Fruit fly (Drosophila melanogaster) whole organism, pupa: ENCODE measurements around the gene Eip75B.

Experiments used
- CG10348 ChIP-seq: fragments of 200-800 bp; sonication (Bioruptor generic); IDR thresholded peaks from 2 replicates; pipeline ENCODE4 v1.3.6; 2022; ENCODE audit warnings: missing biosample characterization, missing genetic modification characterization
- CG12605 ChIP-seq: fragments of 200-800 bp; sonication (Bioruptor generic); IDR thresholded peaks from 2 replicates; pipeline ENCODE4 v1.3.6; 2022; ENCODE audit warnings: missing biosample characterization, missing genetic modification characterization
- CG13204 ChIP-seq: fragments of 200-800 bp; sonication (Bioruptor generic); optimal IDR thresholded peaks from 2 replicates; lab custom pipeline; 2018; ENCODE audit warnings: missing biosample characterization, mild to moderate bottlenecking, missing genetic modification characterization, moderate library complexity
- CG14655 ChIP-seq: fragments of 200-800 bp; sonication (Bioruptor generic); optimal IDR thresholded peaks from 3 replicates; lab custom pipeline; 2017; ENCODE audit warnings: mild to moderate bottlenecking, missing biosample characterization, missing genetic modification reagents, missing genetic modification characterization
- CG15710 ChIP-seq: fragments of 200-800 bp; sonication (Bioruptor generic); optimal IDR thresholded peaks from 2 replicates; lab custom pipeline; 2018; ENCODE audit warnings: missing biosample characterization, mild to moderate bottlenecking, missing genetic modification characterization, moderate library complexity
- CG17806 ChIP-seq: fragments of 200-800 bp; sonication (Bioruptor generic); optimal IDR thresholded peaks from 2 replicates; lab custom pipeline; 2018; ENCODE audit warnings: missing biosample characterization, mild to moderate bottlenecking, missing genetic modification characterization, moderate library complexity
- CG32121 ChIP-seq: fragments of 200-800 bp; sonication (Bioruptor generic); IDR thresholded peaks from 2 replicates; pipeline ENCODE4 v1.3.6; 2022; ENCODE audit warnings: missing biosample characterization, missing genetic modification characterization
- CG34367 ChIP-seq: fragments of 200-800 bp; sonication (Bioruptor generic); optimal IDR thresholded peaks from 2 replicates; lab custom pipeline; 2018; ENCODE audit warnings: missing biosample characterization, mild to moderate bottlenecking, missing genetic modification characterization
- CG4496 ChIP-seq: fragments of 200-800 bp; sonication (Bioruptor generic); IDR thresholded peaks from 3 replicates; pipeline ENCODE4 v1.3.6; 2022; ENCODE audit warnings: missing biosample characterization, missing genetic modification characterization
- CG8159 ChIP-seq: fragments of 200-800 bp; sonication (Bioruptor generic); optimal IDR thresholded peaks from 3 replicates; lab custom pipeline; 2018; ENCODE audit warnings: missing biosample characterization, mild to moderate bottlenecking, missing genetic modification characterization, moderate library complexity
- CG8301 ChIP-seq: fragments of 200-800 bp; sonication (Bioruptor generic); optimal IDR thresholded peaks from 2 replicates; lab custom pipeline; 2018; ENCODE audit warnings: missing biosample characterization, mild to moderate bottlenecking, missing genetic modification characterization
- CG9948 ChIP-seq: fragments of 200-800 bp; sonication (Bioruptor generic); optimal IDR thresholded peaks from 2 replicates; lab custom pipeline; 2018; ENCODE audit warnings: missing biosample characterization, mild to moderate bottlenecking, missing genetic modification characterization, moderate library complexity
- D1 ChIP-seq: fragments of 200-800 bp; sonication (Bioruptor generic); optimal IDR thresholded peaks from 2 replicates; lab custom pipeline; 2018; ENCODE audit warnings: missing biosample characterization, mild to moderate bottlenecking, missing genetic modification characterization, moderate library complexity
- EcR ChIP-seq: fragments of 200-800 bp; sonication (Bioruptor generic); optimal IDR thresholded peaks from 3 replicates; lab custom pipeline; 2019; ENCODE audit warnings: missing biosample characterization, missing genetic modification characterization, mild to moderate bottlenecking, moderate library complexity, missing genetic modification reagents
- Ets98B ChIP-seq: fragments of 200-800 bp; sonication (Bioruptor generic); IDR thresholded peaks from 2 replicates; pipeline ENCODE4 v1.3.6; 2022; ENCODE audit warnings: missing biosample characterization, missing genetic modification characterization
- Pif1A ChIP-seq: fragments of 200-800 bp; sonication (Bioruptor generic); optimal IDR thresholded peaks from 3 replicates; lab custom pipeline; 2016; ENCODE audit warnings: missing biosample characterization, missing genetic modification characterization
- Pif1B ChIP-seq: fragments of 200-800 bp; sonication (Bioruptor generic); optimal IDR thresholded peaks from 3 replicates; lab custom pipeline; 2016; ENCODE audit warnings: missing biosample characterization, missing genetic modification characterization
- Snoo ChIP-seq: fragments of 200-800 bp; sonication (Bioruptor generic); optimal IDR thresholded peaks from 3 replicates; lab custom pipeline; 2017; ENCODE audit warnings: missing biosample characterization, mild to moderate bottlenecking, missing genetic modification characterization, inconsistent platforms
- fd96Ca ChIP-seq: fragments of 200-800 bp; sonication (Bioruptor generic); IDR thresholded peaks from 3 replicates; pipeline ENCODE4 v1.3.6; 2022; ENCODE audit warnings: missing biosample characterization, missing genetic modification characterization
- gl ChIP-seq: fragments of 200-800 bp; sonication (Bioruptor generic); optimal IDR thresholded peaks from 2 replicates; lab custom pipeline; 2018; ENCODE audit warnings: missing biosample characterization, mild to moderate bottlenecking, missing genetic modification characterization
- rn ChIP-seq: fragments of 200-800 bp; sonication (Bioruptor generic); IDR thresholded peaks from 2 replicates; pipeline ENCODE4 v1.3.6; 2022; ENCODE audit warnings: missing biosample characterization, missing genetic modification characterization

Gene Eip75B

dm6 chr3L:18002150-18002549, 62.3 kb downstream of the Eip75B start:
- TF ChIP-seq D1 (tag; lab: Kevin White, UChicago) (no peak), CG8301 (no peak), fd96Ca (GFP tag; lab: Robert Waterston, UW) (no peak), CG10348 (GFP tag; lab: Robert Waterston, UW) (no peak)

DNA sequence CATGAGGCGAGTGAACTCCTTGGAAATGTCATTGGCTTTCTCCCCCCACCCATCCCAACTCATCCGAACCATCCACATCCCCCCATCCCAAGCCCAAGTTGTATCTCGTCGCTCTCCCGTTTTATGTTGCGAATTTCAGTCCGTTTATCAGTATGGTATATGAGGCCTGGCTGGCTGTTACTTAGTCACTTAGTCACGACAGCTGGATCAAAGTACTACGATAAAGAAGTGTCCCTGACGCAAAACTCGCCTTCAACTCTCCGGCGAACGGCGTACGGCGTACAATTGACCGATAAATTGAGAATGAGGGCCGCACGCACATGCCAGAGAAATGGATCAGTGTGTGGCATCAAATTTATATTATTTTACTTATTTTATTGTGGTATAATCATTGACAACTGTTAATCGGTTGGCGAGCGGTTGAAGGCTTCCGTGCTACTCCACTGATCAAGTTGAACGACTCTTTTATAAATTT, 62.9 kb downstream of the Eip75B start:
- peak; percentile 48 for TF ChIP-seq gl (tag; lab: Kevin White, UChicago)
- peak; percentile 22 for TF ChIP-seq CG14655 (GFP tag; lab: Kevin White, UChicago)
- no peak for TF ChIP-seq CG8159 (tag; lab: Kevin White, UChicago)
- TF ChIP-seq EcR (GFP tag; lab: Kevin White, UChicago): peak; percentile 98
- peak; percentile 15 for TF ChIP-seq CG13204 (GFP tag; lab: Kevin White, UChicago)
- no peak for TF ChIP-seq fd96Ca (GFP tag; lab: Robert Waterston, UW)
- no peak for TF ChIP-seq CG15710 (tag; lab: Kevin White, UChicago)
- TF ChIP-seq CG9948 (tag; lab: Kevin White, UChicago): no peak

- no peak for TF ChIP-seq CG4496 (GFP tag; lab: Robert Waterston, UW)
- no peak for TF ChIP-seq CG8159 (tag; lab: Kevin White, UChicago)
- TF ChIP-seq CG10348 (GFP tag; lab: Robert Waterston, UW): no peak
- TF ChIP-seq CG9948 (tag; lab: Kevin White, UChicago): no peak
- TF ChIP-seq Snoo: no peak
- TF ChIP-seq EcR (GFP tag; lab: Kevin White, UChicago): no peak
- no peak for TF ChIP-seq CG12605
- no peak for TF ChIP-seq Ets98B (GFP tag; lab: Robert Waterston, UW)
- no peak for TF ChIP-seq CG32121 (GFP tag; lab: Robert Waterston, UW)
- no peak for TF ChIP-seq CG15710 (tag; lab: Kevin White, UChicago)
- TF ChIP-seq CG14655 (GFP tag; lab: Kevin White, UChicago): no peak
- TF ChIP-seq D1 (tag; lab: Kevin White, UChicago): no peak
- TF ChIP-seq Pif1B (GFP tag; lab: Kevin White, UChicago): no peak
- TF ChIP-seq rn (GFP tag; lab: Robert Waterston, UW): no peak
- TF ChIP-seq Pif1A: no peak
- no peak for TF ChIP-seq fd96Ca (GFP tag; lab: Robert Waterston, UW)
- TF ChIP-seq, all 21 proteins: peak for 0
These were observed 63.6 kb downstream of the Eip75B start for dm6 chr3L:18000943-18001342.

DNA sequence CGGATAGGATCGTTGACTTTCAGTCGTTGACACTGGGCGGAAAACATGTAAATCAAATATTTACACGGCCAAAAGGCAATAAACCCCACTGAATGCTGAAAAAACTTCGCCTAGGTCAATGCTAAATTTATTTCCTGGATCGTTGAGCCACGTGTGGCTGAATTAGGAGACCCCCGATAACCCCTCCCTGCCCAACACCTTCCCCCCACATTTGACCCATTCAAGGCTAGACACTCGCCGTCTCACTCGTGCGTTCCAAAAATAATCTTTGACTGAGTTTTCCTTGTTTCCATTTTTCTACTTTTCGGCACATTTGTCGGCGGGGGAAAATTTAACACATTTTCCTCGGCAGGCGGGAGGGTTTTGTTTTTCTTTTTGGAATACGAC, 64.4 kb downstream of the Eip75B start:
- no peak for TF ChIP-seq CG32121 (GFP tag; lab: Robert Waterston, UW)
- no peak for TF ChIP-seq CG9948 (tag; lab: Kevin White, UChicago)
- TF ChIP-seq CG14655 (GFP tag; lab: Kevin White, UChicago): no peak
- no peak for TF ChIP-seq EcR (GFP tag; lab: Kevin White, UChicago)

DNA sequence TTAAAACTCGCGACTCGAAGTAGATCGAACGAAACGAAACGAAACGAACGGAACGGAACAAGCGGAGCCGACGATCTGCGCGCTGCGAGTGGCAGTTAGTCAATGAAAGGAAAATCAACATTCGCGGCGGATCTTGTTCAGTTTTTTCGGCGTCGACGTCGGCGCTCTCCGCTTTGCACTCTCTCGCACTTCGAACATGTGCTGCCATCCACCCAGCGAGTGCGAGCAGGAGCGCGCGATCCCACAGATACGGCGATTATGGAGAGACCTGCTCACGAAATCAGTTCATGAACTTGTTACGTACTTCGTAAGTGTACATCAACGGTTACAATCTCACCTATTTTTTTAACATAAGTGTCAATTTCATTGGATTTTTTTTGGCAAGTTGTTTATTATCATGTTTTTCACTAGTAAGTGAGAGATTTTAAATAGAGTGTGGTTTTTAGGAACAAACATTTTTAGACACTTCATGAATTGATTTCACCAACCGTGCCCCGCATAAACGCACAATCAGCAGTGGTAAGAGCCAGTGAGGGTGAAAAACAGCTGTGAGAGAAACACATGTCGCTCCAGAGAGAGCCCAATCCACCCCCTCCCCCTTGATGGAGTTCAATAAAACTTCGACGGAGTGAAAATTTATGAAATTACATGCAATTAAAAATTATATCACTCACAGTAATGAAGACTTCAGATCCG, 64.9 kb downstream of the Eip75B start:
- TF ChIP-seq CG10348 (GFP tag; lab: Robert Waterston, UW) (no peak; the same call in 1 of the 2 replicates), D1 (tag; lab: Kevin White, UChicago) (peak; percentile 74), CG13204 (GFP tag; lab: Kevin White, UChicago) (peak; percentile 77), CG34367 (tag; lab: Kevin White, UChicago) (peak; percentile 90), CG4496 (GFP tag; lab: Robert Waterston, UW) (peak; percentile 90), Snoo (peak; percentile 96), CG17806 (tag; lab: Kevin White, UChicago) (peak; percentile 89), CG32121 (GFP tag; lab: Robert Waterston, UW) (peak; percentile 96), CG14655 (GFP tag; lab: Kevin White, UChicago) (peak; percentile 93), Pif1B (GFP tag; lab: Kevin White, UChicago) (peak; percentile 95), CG8301 (peak; percentile 94), Ets98B (GFP tag; lab: Robert Waterston, UW) (peak; percentile 84), CG12605 (0 out of 2 replicates have a peak, but pooled peaks have one; percentile 65), Pif1A (peak; percentile 97), gl (tag; lab: Kevin White, UChicago) (peak; percentile 84), CG15710 (tag; lab: Kevin White, UChicago) (peak; percentile 93), fd96Ca (GFP tag; lab: Robert Waterston, UW) (peak; percentile 90), CG9948 (tag; lab: Kevin White, UChicago) (peak; percentile 88), EcR (GFP tag; lab: Kevin White, UChicago) (peak; percentile 97), CG8159 (tag; lab: Kevin White, UChicago) (peak; percentile 95), rn (GFP tag; lab: Robert Waterston, UW) (peak; percentile 67; the same call in 1 of the 2 replicates)

dm6 chr3L:17997495-17997894, 67.0 kb downstream of the Eip75B start:
- no peak for TF ChIP-seq Pif1A
- TF ChIP-seq EcR (GFP tag; lab: Kevin White, UChicago): peak; percentile 92
